Worm (Caenorhabditis elegans) whole organism, L4 larva: ENCODE measurements around the gene mes-6.

Source experiments
- D1046.2 ChIP-seq: fragments of 200-800 bp; sonication (Bioruptor generic); IDR thresholded peaks from 2 replicates; pipeline ENCODE4 v1.3.6; 2022; ENCODE audit warnings: missing genetic modification characterization, missing compliant biosample characterization
- F37D6.2 ChIP-seq: sonication (generic microtip); optimal IDR thresholded peaks from 2 replicates; lab custom pipeline; 2016; ENCODE audit warnings: mild to moderate bottlenecking, missing genetic modification characterization, missing compliant biosample characterization
- F44E2.7 ChIP-seq: fragments of 200-800 bp; sonication (Bioruptor generic); IDR thresholded peaks from 2 replicates; pipeline ENCODE4 v2.1.2; 2022; ENCODE audit warnings: missing genetic modification characterization, missing compliant biosample characterization
- R02D3.7 ChIP-seq: fragments of 150-350 bp; sonication (generic microtip); optimal IDR thresholded peaks from 3 replicates; lab custom pipeline; 2014; ENCODE audit warnings: missing biosample characterization, missing genetic modification characterization
- ZK337.2 ChIP-seq: fragments of 200-800 bp; sonication (Bioruptor generic); IDR thresholded peaks from 2 replicates; pipeline ENCODE4 v1.3.6; 2022; ENCODE audit warnings: missing genetic modification reagents, missing genetic modification characterization, missing compliant biosample characterization
- arid-1 ChIP-seq: fragments of 200-800 bp; sonication (Bioruptor generic); conservative IDR thresholded peaks from 2 replicates; pipeline ENCODE4 v1.3.6; 2022; ENCODE audit warnings: missing genetic modification reagents, missing genetic modification characterization, missing compliant biosample characterization
- attf-4 ChIP-seq: sonication (generic microtip); optimal IDR thresholded peaks from 3 replicates; lab custom pipeline; 2017; ENCODE audit warnings: missing biosample characterization, missing genetic modification characterization
- ceh-28 ChIP-seq: fragments of 150-350 bp; optimal IDR thresholded peaks from 2 replicates; lab custom pipeline; 2014; ENCODE audit warnings: missing biosample characterization, missing genetic modification reagents, missing genetic modification characterization
- ceh-32 ChIP-seq: sonication (generic microtip); optimal IDR thresholded peaks from 2 replicates; lab custom pipeline; 2016; ENCODE audit warnings: mild to moderate bottlenecking, missing genetic modification characterization, missing compliant biosample characterization; ENCODE audit not compliant: poor library complexity
- ceh-44 ChIP-seq: fragments of 200-800 bp; sonication (Bioruptor generic); IDR thresholded peaks from 2 replicates; pipeline ENCODE4 v1.3.6; 2022; ENCODE audit warnings: missing genetic modification reagents, missing genetic modification characterization, missing compliant biosample characterization
- cey-2 ChIP-seq: sonication (generic microtip); optimal IDR thresholded peaks from 3 replicates; lab custom pipeline; 2017; ENCODE audit warnings: missing genetic modification characterization, mild to moderate bottlenecking, missing compliant biosample characterization, antibody characterized with exemption, borderline replicate concordance; ENCODE audit not compliant: insufficient read depth
- ctbp-1 ChIP-seq: fragments of 200-800 bp; sonication (Bioruptor generic); IDR thresholded peaks from 2 replicates; pipeline ENCODE4 v1.3.6; 2022; ENCODE audit warnings: missing genetic modification reagents, missing genetic modification characterization, missing compliant biosample characterization
- daf-16 ChIP-seq, 3 experiments: sonication (generic microtip); optimal IDR thresholded peaks; 2 replicates each; lab custom pipeline; 2016 to 2017; ENCODE audit warnings: missing genetic modification characterization in 3 of 3, missing genetic modification reagents in 3 of 3, mild to moderate bottlenecking in 2 of 3, missing compliant biosample characterization in 2 of 3, missing biosample characterization in 1 of 3, moderate library complexity in 1 of 3
- daf-8 ChIP-seq: fragments of 200-800 bp; sonication (Bioruptor generic); IDR thresholded peaks from 2 replicates; pipeline ENCODE4 v1.3.6; 2022; ENCODE audit warnings: missing genetic modification characterization, missing compliant biosample characterization
- dmd-6 ChIP-seq: fragments of 200-800 bp; sonication (Bioruptor generic); IDR thresholded peaks from 2 replicates; pipeline ENCODE4 v1.3.6; 2022; ENCODE audit warnings: missing genetic modification reagents, missing genetic modification characterization, missing compliant biosample characterization
- dmd-9 ChIP-seq: fragments of 200-800 bp; sonication (Bioruptor generic); IDR thresholded peaks from 2 replicates; pipeline ENCODE4 v1.3.6; 2022; ENCODE audit warnings: missing genetic modification reagents, missing genetic modification characterization, missing compliant biosample characterization
- dve-1 ChIP-seq: sonication (generic microtip); optimal IDR thresholded peaks from 2 replicates; lab custom pipeline; 2017; ENCODE audit warnings: antibody characterized with exemption, mild to moderate bottlenecking, missing genetic modification characterization, missing compliant biosample characterization; ENCODE audit not compliant: insufficient read depth
- egl-27 ChIP-seq: sonication (generic microtip); optimal IDR thresholded peaks from 3 replicates; lab custom pipeline; 2017; ENCODE audit warnings: missing biosample characterization, missing genetic modification reagents, missing genetic modification characterization
- gei-8 ChIP-seq: fragments of 200-800 bp; sonication (Bioruptor generic); optimal IDR thresholded peaks from 2 replicates; lab custom pipeline; 2018; ENCODE audit warnings: mild to moderate bottlenecking, missing genetic modification characterization, missing compliant biosample characterization
- hif-1 ChIP-seq, 2 experiments: sonication (generic microtip); optimal IDR thresholded peaks; 2 replicates each; lab custom pipeline; 2016 to 2017; ENCODE audit warnings: missing compliant biosample characterization in 2 of 2, missing genetic modification characterization in 2 of 2, missing genetic modification reagents in 2 of 2, missing genotype in 2 of 2, mild to moderate bottlenecking in 1 of 2
- hlh-11 ChIP-seq: fragments of 200-800 bp; sonication (Bioruptor generic); optimal IDR thresholded peaks from 2 replicates; lab custom pipeline; 2018; ENCODE audit warnings: mild to moderate bottlenecking, missing genetic modification characterization, missing compliant biosample characterization
- hlh-30 ChIP-seq: sonication (generic microtip); optimal IDR thresholded peaks from 2 replicates; lab custom pipeline; 2017; ENCODE audit warnings: antibody characterized with exemption, mild to moderate bottlenecking, missing genetic modification characterization, missing compliant biosample characterization; ENCODE audit not compliant: insufficient read depth
- jun-1 ChIP-seq: fragments of 150-350 bp; optimal IDR thresholded peaks from 2 replicates; lab custom pipeline; 2014; ENCODE audit warnings: missing biosample characterization, missing genetic modification reagents, missing genetic modification characterization
- lim-7 ChIP-seq: fragments of 200-800 bp; sonication (Bioruptor generic); IDR thresholded peaks from 2 replicates; pipeline ENCODE4 v1.3.6; 2022; ENCODE audit warnings: missing genetic modification characterization, missing compliant biosample characterization
- lin-1 ChIP-seq: fragments of 200-800 bp; sonication (Bioruptor generic); IDR thresholded peaks from 2 replicates; pipeline ENCODE4 v1.3.6; 2022; ENCODE audit warnings: missing genetic modification reagents, missing genetic modification characterization, missing compliant biosample characterization
- lin-29 ChIP-seq: fragments of 200-800 bp; sonication (Bioruptor generic); IDR thresholded peaks from 2 replicates; pipeline ENCODE4 v1.3.6; 2022; ENCODE audit warnings: missing genetic modification reagents, missing genetic modification characterization, missing compliant biosample characterization
- lin-38 ChIP-seq: fragments of 200-800 bp; sonication (Bioruptor generic); IDR thresholded peaks from 2 replicates; pipeline ENCODE4 v1.3.6; 2022; ENCODE audit warnings: missing genetic modification reagents, missing genetic modification characterization, missing compliant biosample characterization
- lin-39 ChIP-seq: fragments of 150-350 bp; optimal IDR thresholded peaks from 2 replicates; lab custom pipeline; 2014; ENCODE audit warnings: missing biosample characterization, missing genetic modification reagents, missing genetic modification characterization
- lir-3 ChIP-seq: sonication (generic microtip); optimal IDR thresholded peaks from 2 replicates; lab custom pipeline; 2016; ENCODE audit warnings: mild to moderate bottlenecking, missing genetic modification characterization, missing compliant biosample characterization
- lsy-2 ChIP-seq, 2 experiments: fragments of 150-350 bp in 1 of 2; sonication (generic microtip) in 1 of 2; optimal IDR thresholded peaks; 2 replicates each; lab custom pipeline; 2014 to 2017; ENCODE audit warnings: missing biosample characterization in 2 of 2, missing genetic modification characterization in 2 of 2
- madf-9 ChIP-seq: fragments of 200-800 bp; sonication (Bioruptor generic); conservative IDR thresholded peaks from 2 replicates; pipeline ENCODE4 v1.3.6; 2022; ENCODE audit warnings: missing genetic modification reagents, missing genetic modification characterization, missing compliant biosample characterization
- nhr-10 ChIP-seq: fragments of 150-350 bp; optimal IDR thresholded peaks from 2 replicates; lab custom pipeline; 2014; ENCODE audit warnings: missing biosample characterization, missing genetic modification characterization
- nhr-111 ChIP-seq: fragments of 200-800 bp; sonication (Bioruptor generic); optimal IDR thresholded peaks from 2 replicates; lab custom pipeline; 2018; ENCODE audit warnings: mild to moderate bottlenecking, missing genetic modification characterization, missing compliant biosample characterization
- nhr-237 ChIP-seq: sonication (generic microtip); optimal IDR thresholded peaks from 2 replicates; lab custom pipeline; 2017; ENCODE audit warnings: missing biosample characterization, missing genetic modification characterization
- nhr-41 ChIP-seq: fragments of 200-800 bp; sonication (Bioruptor generic); IDR thresholded peaks from 2 replicates; pipeline ENCODE4 v1.3.6; 2022; ENCODE audit warnings: missing genetic modification reagents, missing genetic modification characterization, missing compliant biosample characterization
- nhr-48 ChIP-seq: sonication (generic microtip); optimal IDR thresholded peaks from 2 replicates; lab custom pipeline; 2016; ENCODE audit warnings: mild to moderate bottlenecking, missing genetic modification characterization, missing compliant biosample characterization
- nhr-6 ChIP-seq: fragments of 150-350 bp; optimal IDR thresholded peaks from 2 replicates; lab custom pipeline; 2014; ENCODE audit warnings: missing biosample characterization, missing genetic modification characterization
- nhr-77 ChIP-seq: fragments of 150-350 bp; optimal IDR thresholded peaks from 2 replicates; lab custom pipeline; 2014; ENCODE audit warnings: missing biosample characterization, missing genetic modification characterization
- pha-4 ChIP-seq, 2 experiments: fragments of 150-350 bp in 1 of 2; fragments of 200-800 bp in 1 of 2; sonication (Bioruptor generic) in 1 of 2; IDR thresholded peaks in 1 of 2; optimal IDR thresholded peaks in 1 of 2; 2 replicates each; pipeline versions ENCODE4 v1.3.6 to Lab custom; 2014 to 2022; ENCODE audit warnings: missing genetic modification characterization in 2 of 2, missing genetic modification reagents in 2 of 2, missing biosample characterization in 1 of 2, missing compliant biosample characterization in 1 of 2
- php-3 ChIP-seq: fragments of 200-800 bp; sonication (Bioruptor generic); IDR thresholded peaks from 2 replicates; pipeline ENCODE4 v1.3.6; 2022; ENCODE audit warnings: missing genetic modification reagents, missing genetic modification characterization, missing compliant biosample characterization
- saeg-2 ChIP-seq: fragments of 200-800 bp; sonication (Bioruptor generic); IDR thresholded peaks from 2 replicates; pipeline ENCODE4 v1.3.6; 2022; ENCODE audit warnings: missing genetic modification reagents, missing genetic modification characterization, missing compliant biosample characterization
- snpc-4 ChIP-seq: fragments of 150-350 bp; optimal IDR thresholded peaks from 2 replicates; lab custom pipeline; 2014; ENCODE audit warnings: missing biosample characterization, missing genetic modification characterization
- tra-1 ChIP-seq: fragments of 200-800 bp; sonication (Bioruptor generic); IDR thresholded peaks from 2 replicates; pipeline ENCODE4 v1.3.6; 2022; ENCODE audit warnings: missing genetic modification reagents, missing genetic modification characterization, missing compliant biosample characterization
- vab-7 ChIP-seq: fragments of 200-800 bp; sonication (Bioruptor generic); IDR thresholded peaks from 2 replicates; pipeline ENCODE4 v1.3.6; 2022; ENCODE audit warnings: missing genetic modification reagents, missing genetic modification characterization, missing compliant biosample characterization
- zip-2 ChIP-seq: fragments of 150-350 bp; optimal IDR thresholded peaks from 2 replicates; lab custom pipeline; 2014; ENCODE audit warnings: missing biosample characterization, missing genetic modification characterization
- ztf-7 ChIP-seq: fragments of 150-350 bp; optimal IDR thresholded peaks from 2 replicates; lab custom pipeline; 2014; ENCODE audit warnings: missing biosample characterization, missing genetic modification characterization

Gene mes-6

DNA sequence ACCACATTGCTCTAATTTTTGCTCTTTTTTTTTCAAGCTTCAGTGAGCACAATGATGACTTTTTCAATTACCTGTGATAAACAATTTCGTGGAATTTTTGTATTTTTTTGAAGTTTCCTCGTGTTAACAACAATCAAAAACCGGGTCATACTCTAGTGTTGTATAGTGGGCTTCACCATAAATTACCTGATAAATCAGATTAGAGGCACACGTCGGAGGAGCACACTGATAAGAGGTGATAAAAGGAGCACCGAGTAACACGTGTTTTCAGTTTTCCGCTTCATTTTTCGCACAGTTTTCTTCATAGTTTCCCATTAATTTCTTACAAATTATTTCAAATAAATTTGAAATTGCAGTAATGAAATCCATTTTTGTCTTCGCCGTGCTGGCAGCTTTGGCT lies 29.8 kb upstream of the mes-6 start, which contains the start of gene spp-8 (continued):
- TF ChIP-seq ctbp-1 (GFP tag; lab: Robert Waterston, UW) (no peak), D1046.2 (GFP tag; lab: Robert Waterston, UW) (no peak), pha-4 (GFP tag; IDR thresholded peaks at IDR 0.05; lab: Robert Waterston, UW) (peak; percentile 45; the same call in 1 of the 2 replicates), pha-4 (tag; optimal IDR thresholded peaks at IDR 0.05; lab: Kevin White, UChicago) (no peak), R02D3.7 (tag; lab: Kevin White, UChicago) (no peak), lin-38 (GFP tag; lab: Robert Waterston, UW) (no peak), lim-7 (GFP tag; lab: Robert Waterston, UW) (no peak), nhr-48 (no peak), hif-1 (tag; optimal IDR thresholded peaks at IDR 0.05; lab: Kevin White, UChicago) (no peak), attf-4 (tag; lab: Kevin White, UChicago) (no peak), ceh-32 (tag; lab: Kevin White, UChicago) (no peak), hlh-11 (peak; percentile 83), gei-8 (no peak), nhr-6 (tag; lab: Kevin White, UChicago) (no peak), egl-27 (tag; lab: Kevin White, UChicago) (no peak), zip-2 (tag; lab: Kevin White, UChicago) (no peak), lin-29 (GFP tag; lab: Robert Waterston, UW) (no peak), ZK337.2 (GFP tag; lab: Robert Waterston, UW) (no peak), dve-1 (peak; percentile 80), ceh-44 (GFP tag; lab: Robert Waterston, UW) (no peak), dmd-6 (GFP tag; lab: Robert Waterston, UW) (peak; percentile 94), nhr-237 (tag; lab: Kevin White, UChicago) (no peak), nhr-111 (GFP tag; lab: Kevin White, UChicago) (no peak), arid-1 (GFP tag; lab: Robert Waterston, UW) (no peak), lin-1 (GFP tag; lab: Robert Waterston, UW) (peak; percentile 64; the same call in 1 of the 2 replicates), F44E2.7 (no peak), nhr-77 (tag; lab: Kevin White, UChicago) (peak; percentile 73), nhr-10 (tag; lab: Kevin White, UChicago) (no peak), lsy-2 (tag; optimal IDR thresholded peaks at IDR 0.05; lab: Kevin White, UChicago) (no peak), dmd-9 (no peak), nhr-41 (no peak), ztf-7 (tag; lab: Kevin White, UChicago) (no peak), madf-9 (no peak), hlh-30 (tag; lab: Kevin White, UChicago) (peak; percentile 67), php-3 (GFP tag; lab: Robert Waterston, UW) (peak; percentile 96), cey-2 (tag; lab: Kevin White, UChicago) (no peak), daf-16 (GFP tag; optimal IDR thresholded peaks at IDR 0.05; lab: Kevin White, UChicago) (no peak), daf-16 (tag; optimal IDR thresholded peaks at IDR 0.05; lab: Kevin White, UChicago) (peak; percentile 82), ceh-28 (no peak), saeg-2 (no peak), lin-39 (tag; lab: Kevin White, UChicago) (no peak), daf-8 (GFP tag; lab: Robert Waterston, UW) (no peak), jun-1 (tag; lab: Kevin White, UChicago) (no peak), tra-1 (GFP tag; lab: Robert Waterston, UW) (0 out of 2 replicates have a peak, but pooled peaks have one; percentile 20), lir-3 (tag; lab: Kevin White, UChicago) (no peak), vab-7 (GFP tag; lab: Robert Waterston, UW) (no peak), F37D6.2 (tag; lab: Kevin White, UChicago) (no peak), snpc-4 (no peak)
